Worm (Caenorhabditis elegans) whole organism, young adult: ENCODE results near the gene srh-35.

ENCODE experiments used
- B0035.1 ChIP-seq: sonication (generic microtip); optimal IDR thresholded peaks from 2 replicates; lab custom pipeline; 2016; ENCODE audit warnings: missing genetic modification characterization, mild to moderate bottlenecking, missing compliant biosample characterization, missing genotype, missing genetic modification reagents
- D2030.7 ChIP-seq: fragments of 200-800 bp; sonication (Bioruptor generic); IDR thresholded peaks from 2 replicates; pipeline ENCODE4 v1.3.6; 2022; ENCODE audit warnings: missing genetic modification reagents, missing genetic modification characterization, missing compliant biosample characterization
- F33H1.4 ChIP-seq: fragments of 200-800 bp; sonication (Bioruptor generic); IDR thresholded peaks from 2 replicates; pipeline ENCODE4 v1.3.6; 2022; ENCODE audit warnings: missing genetic modification reagents, missing genetic modification characterization, missing compliant biosample characterization
- F39B2.1 ChIP-seq: fragments of 200-800 bp; sonication (Bioruptor generic); IDR thresholded peaks from 2 replicates; pipeline ENCODE4 v1.3.6; 2022; ENCODE audit warnings: missing genetic modification reagents, missing genetic modification characterization, missing compliant biosample characterization
- F52B5.7 ChIP-seq: sonication (generic microtip); optimal IDR thresholded peaks from 2 replicates; lab custom pipeline; 2016; ENCODE audit warnings: mild to moderate bottlenecking, missing genetic modification characterization, missing compliant biosample characterization
- F57A8.1 ChIP-seq: fragments of 200-800 bp; sonication (Bioruptor generic); optimal IDR thresholded peaks from 2 replicates; lab custom pipeline; 2018; ENCODE audit warnings: mild to moderate bottlenecking, missing genetic modification characterization, moderate library complexity, missing compliant biosample characterization
- K11D2.4 ChIP-seq: fragments of 200-800 bp; sonication (Bioruptor generic); IDR thresholded peaks from 2 replicates; pipeline ENCODE4 v1.3.6; 2022; ENCODE audit warnings: missing genetic modification reagents, missing genetic modification characterization, missing compliant biosample characterization
- K12H6.12 ChIP-seq: fragments of 200-800 bp; sonication (Bioruptor generic); optimal IDR thresholded peaks from 2 replicates; lab custom pipeline; 2018; ENCODE audit warnings: mild to moderate bottlenecking, missing genetic modification characterization, missing compliant biosample characterization
- Y53F4B.3 ChIP-seq: fragments of 200-800 bp; sonication (Bioruptor generic); IDR thresholded peaks from 2 replicates; pipeline ENCODE4 v1.3.6; 2022; ENCODE audit warnings: missing genetic modification reagents, missing genetic modification characterization, missing compliant biosample characterization
- Y56A3A.18 ChIP-seq: fragments of 200-800 bp; sonication (Bioruptor generic); IDR thresholded peaks from 2 replicates; pipeline ENCODE4 v1.3.6; 2022; ENCODE audit warnings: missing genetic modification reagents, missing genetic modification characterization, missing compliant biosample characterization
- Y67H2A.10 ChIP-seq: fragments of 200-800 bp; sonication (Bioruptor generic); conservative IDR thresholded peaks from 2 replicates; pipeline ENCODE4 v1.3.6; 2022; ENCODE audit warnings: missing genetic modification reagents, missing genetic modification characterization, missing compliant biosample characterization
- ama-1 ChIP-seq, 3 experiments: fragments of 150-350 bp in 1 of 3; sonication (generic microtip) in 2 of 3; optimal IDR thresholded peaks; 2 replicates each; lab custom pipeline; 2014 to 2018; ENCODE audit warnings: missing biosample characterization in 2 of 3, missing genetic modification characterization in 2 of 3, missing genetic modification reagents in 2 of 3
- aptf-3 ChIP-seq: fragments of 200-800 bp; sonication (Bioruptor generic); IDR thresholded peaks from 2 replicates; pipeline ENCODE4 v1.3.6; 2022; ENCODE audit warnings: missing genetic modification characterization, missing compliant biosample characterization
- attf-5 ChIP-seq: fragments of 200-800 bp; sonication (Bioruptor generic); optimal IDR thresholded peaks from 2 replicates; lab custom pipeline; 2018; ENCODE audit warnings: mild to moderate bottlenecking, missing genetic modification characterization, missing compliant biosample characterization
- bed-2 ChIP-seq: fragments of 200-800 bp; sonication (Bioruptor generic); IDR thresholded peaks from 2 replicates; pipeline ENCODE4 v1.3.6; 2022; ENCODE audit warnings: missing genetic modification reagents, missing genetic modification characterization, missing compliant biosample characterization
- cebp-2 ChIP-seq: fragments of 200-800 bp; sonication (Bioruptor generic); IDR thresholded peaks from 2 replicates; pipeline ENCODE4 v1.3.6; 2022; ENCODE audit warnings: missing genetic modification characterization, missing compliant biosample characterization
- ceh-100 ChIP-seq: fragments of 200-800 bp; sonication (Bioruptor generic); IDR thresholded peaks from 2 replicates; pipeline ENCODE4 v1.3.6; 2022; ENCODE audit warnings: missing genetic modification reagents, missing genetic modification characterization, missing compliant biosample characterization
- ceh-27 ChIP-seq: fragments of 200-800 bp; sonication (Bioruptor generic); optimal IDR thresholded peaks from 2 replicates; lab custom pipeline; 2018; ENCODE audit warnings: mild to moderate bottlenecking, missing genetic modification characterization, moderate library complexity, missing compliant biosample characterization
- ceh-40 ChIP-seq: fragments of 200-800 bp; sonication (Bioruptor generic); IDR thresholded peaks from 2 replicates; pipeline ENCODE4 v1.3.6; 2022; ENCODE audit warnings: missing genetic modification characterization, missing compliant biosample characterization
- ceh-91 ChIP-seq: fragments of 200-800 bp; sonication (Bioruptor generic); IDR thresholded peaks from 2 replicates; pipeline ENCODE4 v1.3.6; 2022; ENCODE audit warnings: missing genetic modification reagents, missing genetic modification characterization, missing compliant biosample characterization
- dox-1 ChIP-seq: fragments of 200-800 bp; sonication (Bioruptor generic); IDR thresholded peaks from 2 replicates; pipeline ENCODE4 v1.3.6; 2022; ENCODE audit warnings: missing genetic modification reagents, missing genetic modification characterization, missing compliant biosample characterization
- ekl-4 ChIP-seq: fragments of 200-800 bp; sonication (Bioruptor generic); IDR thresholded peaks from 2 replicates; pipeline ENCODE4 v1.3.6; 2022; ENCODE audit warnings: missing genetic modification reagents, missing genetic modification characterization, missing compliant biosample characterization
- ets-4 ChIP-seq: fragments of 200-800 bp; sonication (Bioruptor generic); optimal IDR thresholded peaks from 2 replicates; lab custom pipeline; 2018; ENCODE audit warnings: mild to moderate bottlenecking, missing genetic modification characterization, missing compliant biosample characterization
- him-1 ChIP-seq: sonication (generic microtip); optimal IDR thresholded peaks from 2 replicates; lab custom pipeline; 2016; ENCODE audit warnings: missing genotype, missing genetic modification reagents, missing genetic modification characterization, missing compliant biosample characterization
- let-607 ChIP-seq, 2 experiments: fragments of 200-800 bp in 1 of 2; sonication (Bioruptor generic) in 1 of 2; sonication (generic microtip) in 1 of 2; optimal IDR thresholded peaks; 2 replicates each; lab custom pipeline; 2016 to 2018; ENCODE audit warnings: mild to moderate bottlenecking in 2 of 2, missing compliant biosample characterization in 2 of 2, missing genetic modification characterization in 2 of 2, moderate library complexity in 2 of 2, missing genotype in 1 of 2
- lin-26 ChIP-seq: fragments of 200-800 bp; sonication (Bioruptor generic); IDR thresholded peaks from 2 replicates; pipeline ENCODE4 v1.3.6; 2022; ENCODE audit warnings: missing genetic modification reagents, missing genetic modification characterization, missing compliant biosample characterization
- lsy-27 ChIP-seq: sonication (generic microtip); optimal IDR thresholded peaks from 2 replicates; lab custom pipeline; 2017; ENCODE audit warnings: missing genetic modification characterization, mild to moderate bottlenecking, missing compliant biosample characterization, antibody characterized with exemption, missing genotype, borderline replicate concordance; ENCODE audit not compliant: insufficient read depth
- mcd-1 ChIP-seq: fragments of 200-800 bp; sonication (Bioruptor generic); IDR thresholded peaks from 2 replicates; pipeline ENCODE4 v1.3.6; 2022; ENCODE audit warnings: missing genetic modification reagents, missing genetic modification characterization, missing compliant biosample characterization
- mel-28 ChIP-seq: sonication (generic microtip); optimal IDR thresholded peaks from 2 replicates; lab custom pipeline; 2016; ENCODE audit warnings: borderline replicate concordance, mild to moderate bottlenecking, missing genetic modification characterization, missing compliant biosample characterization
- nfya-2 ChIP-seq: fragments of 200-800 bp; sonication (Bioruptor generic); IDR thresholded peaks from 2 replicates; pipeline ENCODE4 v1.3.6; 2022; ENCODE audit warnings: missing genetic modification reagents, missing genetic modification characterization, missing compliant biosample characterization
- nhr-120 ChIP-seq: fragments of 200-800 bp; sonication (Bioruptor generic); IDR thresholded peaks from 2 replicates; pipeline ENCODE4 v1.3.6; 2022; ENCODE audit warnings: missing genetic modification characterization, missing compliant biosample characterization
- nhr-179 ChIP-seq: sonication (generic microtip); optimal IDR thresholded peaks from 2 replicates; lab custom pipeline; 2016; ENCODE audit warnings: mild to moderate bottlenecking, missing genetic modification characterization, missing compliant biosample characterization
- nhr-80 ChIP-seq: sonication (generic microtip); optimal IDR thresholded peaks from 2 replicates; lab custom pipeline; 2016; ENCODE audit warnings: missing genetic modification characterization, missing compliant biosample characterization
- nhr-90 ChIP-seq: sonication (generic microtip); optimal IDR thresholded peaks from 2 replicates; lab custom pipeline; 2016; ENCODE audit warnings: missing genotype, mild to moderate bottlenecking, missing genetic modification characterization, missing compliant biosample characterization
- pha-4 ChIP-seq: fragments of 150-350 bp; sonication (generic microtip); optimal IDR thresholded peaks from 2 replicates; lab custom pipeline; 2014; ENCODE audit warnings: missing biosample characterization, missing genetic modification reagents, missing genetic modification characterization
- repo-1 ChIP-seq: sonication (generic microtip); optimal IDR thresholded peaks from 2 replicates; lab custom pipeline; 2017; ENCODE audit warnings: mild to moderate bottlenecking, missing genetic modification characterization, missing compliant biosample characterization
- rpc-1 ChIP-seq, 2 experiments: fragments of 150-350 bp in 1 of 2; sonication (generic microtip) in 1 of 2; optimal IDR thresholded peaks; 2 replicates each; lab custom pipeline; 2014 to 2018; ENCODE audit warnings: missing biosample characterization in 1 of 2, missing genetic modification characterization in 1 of 2, missing genetic modification reagents in 1 of 2, missing genotype in 1 of 2
- sdz-38 ChIP-seq: sonication (generic microtip); optimal IDR thresholded peaks from 2 replicates; lab custom pipeline; 2016; ENCODE audit warnings: missing genotype, missing genetic modification characterization, missing compliant biosample characterization
- snpc-1.3 ChIP-seq: sonication (generic microtip); optimal IDR thresholded peaks from 2 replicates; lab custom pipeline; 2017; ENCODE audit warnings: missing genetic modification characterization, mild to moderate bottlenecking, missing compliant biosample characterization, antibody characterized with exemption, moderate library complexity, missing genotype, missing genetic modification reagents; ENCODE audit not compliant: insufficient read depth
- snpc-3.4 ChIP-seq: sonication (generic microtip); optimal IDR thresholded peaks from 2 replicates; lab custom pipeline; 2017; ENCODE audit warnings: missing genetic modification characterization, mild to moderate bottlenecking, missing compliant biosample characterization, antibody characterized with exemption, moderate library complexity, missing genotype, missing genetic modification reagents
- snpc-4 ChIP-seq, 5 experiments: fragments of 150-350 bp in 1 of 5; sonication (generic microtip) in 4 of 5; optimal IDR thresholded peaks; 2 replicates each; lab custom pipeline; 2014 to 2018; ENCODE audit warnings: missing genetic modification characterization in 5 of 5, missing biosample characterization in 3 of 5, antibody characterized with exemption in 2 of 5, mild to moderate bottlenecking in 2 of 5, missing compliant biosample characterization in 2 of 5, missing genotype in 2 of 5, moderate library complexity in 2 of 5, missing genetic modification reagents in 1 of 5
- ztf-26 ChIP-seq: sonication (generic microtip); optimal IDR thresholded peaks from 2 replicates; lab custom pipeline; 2017; ENCODE audit warnings: missing genetic modification characterization, missing compliant biosample characterization
- ztf-28 ChIP-seq: fragments of 200-800 bp; sonication (Bioruptor generic); IDR thresholded peaks from 2 replicates; pipeline ENCODE4 v1.3.6; 2022; ENCODE audit warnings: missing genetic modification reagents, missing genetic modification characterization, missing compliant biosample characterization

srh-35 gene

DNA sequence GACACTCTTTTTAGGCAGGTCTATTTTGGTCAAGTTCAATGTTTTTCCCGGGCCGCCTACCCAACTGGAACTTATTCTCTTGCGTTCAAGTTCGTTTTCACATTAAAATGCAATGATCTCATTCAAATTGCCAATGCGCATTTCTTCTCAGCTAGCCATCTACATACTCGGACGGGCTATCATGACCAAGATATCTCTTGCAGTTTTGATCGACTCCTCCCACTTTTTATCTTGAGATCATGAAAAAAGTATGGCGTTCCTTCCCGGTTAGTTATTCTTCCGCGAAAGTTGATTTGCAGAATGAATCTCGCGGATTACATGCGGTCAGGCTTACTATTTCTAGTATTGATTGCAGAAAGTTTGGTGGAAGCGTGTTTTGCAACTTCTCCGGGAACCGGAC lies 15.1 kb downstream of the srh-35 start, which contains the start of gene B0554.2:
B0554.2 (plus strand) TSS at position 301 of the 400 bp plus-strand sequence.
- TF ChIP-seq nhr-90 (tag; lab: Kevin White, UChicago) (no peak), let-607 (tag; optimal IDR thresholded peaks at IDR 0.05; lab: Kevin White, UChicago) (no peak), repo-1 (no peak), K11D2.4 (no peak), F39B2.1 (GFP tag; lab: Robert Waterston, UW) (no peak), dox-1 (GFP tag; lab: Robert Waterston, UW) (no peak), aptf-3 (GFP tag; lab: Robert Waterston, UW) (no peak), Y67H2A.10 (GFP tag; lab: Robert Waterston, UW) (no peak), ekl-4 (no peak), mcd-1 (GFP tag; lab: Robert Waterston, UW) (no peak)

DNA sequence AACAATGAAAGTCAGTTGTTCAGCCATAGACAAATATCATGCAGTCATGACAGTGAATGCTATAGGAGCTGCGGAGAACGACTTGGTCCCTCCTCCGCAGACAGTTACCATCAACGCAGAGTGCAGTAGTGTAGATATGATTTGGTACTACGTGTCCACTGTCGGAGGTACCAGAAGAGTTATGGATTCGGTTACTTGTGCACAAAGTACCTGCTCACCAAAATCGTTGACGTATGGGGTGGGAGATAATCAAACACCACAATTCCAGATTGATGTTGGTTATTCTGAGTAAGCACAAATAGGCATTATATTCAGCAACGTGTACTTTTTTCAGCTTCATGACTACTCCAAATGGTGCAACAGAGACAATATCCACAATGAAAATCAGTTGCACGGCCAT lies 16.0 kb downstream of the srh-35 start:
- no peak for TF ChIP-seq snpc-1.3 (tag; lab: Kevin White, UChicago)
- no peak for TF ChIP-seq F52B5.7 (tag; lab: Kevin White, UChicago)
- no peak for TF ChIP-seq Y53F4B.3 (GFP tag; lab: Robert Waterston, UW)

DNA sequence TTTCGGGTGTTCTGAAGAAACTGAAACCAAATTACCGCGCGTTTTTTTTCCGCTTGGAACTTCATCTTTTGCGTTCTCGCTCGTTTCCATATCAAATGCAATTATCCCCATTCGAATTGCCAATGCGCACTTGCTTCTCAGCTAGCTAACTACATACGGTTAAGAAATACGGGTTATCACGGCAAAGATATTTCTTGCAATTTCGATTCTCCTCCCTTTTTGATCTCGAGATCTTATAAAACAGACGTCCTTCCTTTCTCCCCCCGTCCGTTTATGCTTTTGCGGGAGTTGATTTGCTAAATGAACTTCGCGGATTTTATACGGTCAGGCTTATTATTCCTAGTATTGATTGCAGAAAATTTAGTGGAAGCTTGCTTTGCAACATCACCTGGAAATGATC lies 20.2 kb downstream of the srh-35 start, which contains the start of gene B0554.4:
B0554.4 (plus strand) TSS at position 301 of the 400 bp plus-strand sequence.
- TF ChIP-seq snpc-3.4 (tag; lab: Kevin White, UChicago) = no peak
- no peak for TF ChIP-seq D2030.7 (GFP tag; lab: Robert Waterston, UW)
- no peak for TF ChIP-seq mel-28 (tag; lab: Kevin White, UChicago)
- TF ChIP-seq lin-26 (GFP tag; lab: Robert Waterston, UW) = no peak
- no peak for TF ChIP-seq ets-4 (GFP tag; lab: Kevin White, UChicago)
- no peak for TF ChIP-seq bed-2 (GFP tag; lab: Robert Waterston, UW)
- TF ChIP-seq him-1 (tag; lab: Kevin White, UChicago) = no peak
- no peak for TF ChIP-seq pha-4 (tag; lab: Kevin White, UChicago)
- TF ChIP-seq ceh-40 (GFP tag; lab: Robert Waterston, UW) = no peak
- TF ChIP-seq Y56A3A.18 (GFP tag; lab: Robert Waterston, UW) = no peak
- no peak for TF ChIP-seq ceh-91
- TF ChIP-seq F33H1.4 (GFP tag; lab: Robert Waterston, UW) = no peak
- TF ChIP-seq rpc-1 (optimal IDR thresholded peaks at IDR 0.05; lab: Kevin White, UChicago) = no peak
- TF ChIP-seq rpc-1 (tag; optimal IDR thresholded peaks at IDR 0.05; lab: Kevin White, UChicago) = no peak
- no peak for TF ChIP-seq F57A8.1 (GFP tag; lab: Kevin White, UChicago)
- TF ChIP-seq K12H6.12 (tag; lab: Kevin White, UChicago) = no peak
- TF ChIP-seq ztf-26 = no peak
- no peak for TF ChIP-seq cebp-2 (GFP tag; lab: Robert Waterston, UW)
- TF ChIP-seq, all 124 proteins: peak for 0

DNA sequence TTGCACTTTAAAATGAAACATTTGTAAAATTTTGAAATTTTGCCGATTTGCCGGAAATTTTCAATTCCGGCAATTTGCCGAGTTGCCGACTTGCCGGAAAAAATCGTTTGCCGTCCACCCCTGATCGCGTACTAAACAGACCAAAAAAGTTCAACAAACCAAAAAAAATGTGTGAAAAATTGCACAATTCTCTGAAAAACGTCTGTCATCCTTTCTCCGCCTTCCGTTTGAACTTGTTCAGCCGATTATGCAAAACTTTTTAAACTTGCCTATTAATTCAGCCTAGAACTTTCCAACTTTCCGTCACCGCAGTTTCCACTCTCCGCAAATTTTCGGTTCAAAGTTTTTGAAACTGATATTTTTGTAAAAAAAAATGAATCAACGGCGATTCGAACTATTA lies 24.9 kb downstream of the srh-35 start, which contains the start of gene B0554.5:
B0554.5 (plus strand) TSS at position 301 of the 400 bp plus-strand sequence.
- TF ChIP-seq aptf-3 (GFP tag; lab: Robert Waterston, UW) (no peak), nhr-179 (no peak), sdz-38 (tag; lab: Kevin White, UChicago) (no peak), nfya-2 (GFP tag; lab: Robert Waterston, UW) (no peak), snpc-4 (GFP tag; optimal IDR thresholded peaks at IDR 0.05; lab: Kevin White, UChicago) (no peak), snpc-4 (tag; optimal IDR thresholded peaks at IDR 0.05; lab: Kevin White, UChicago) (no peak), nhr-80 (tag; lab: Kevin White, UChicago) (no peak), nhr-120 (no peak), snpc-1.3 (tag; lab: Kevin White, UChicago) (no peak), attf-5 (GFP tag; lab: Kevin White, UChicago) (no peak), ztf-28 (GFP tag; lab: Robert Waterston, UW) (no peak), lin-26 (GFP tag; lab: Robert Waterston, UW) (no peak), repo-1 (no peak), ceh-27 (GFP tag; lab: Kevin White, UChicago) (no peak), ceh-100 (GFP tag; lab: Robert Waterston, UW) (no peak), ama-1 (optimal IDR thresholded peaks at IDR 0.05; lab: Kevin White, UChicago) (no peak), ama-1 (GFP tag; optimal IDR thresholded peaks at IDR 0.05; lab: Kevin White, UChicago) (no peak), lsy-27 (tag; lab: Kevin White, UChicago) (no peak), B0035.1 (tag; lab: Kevin White, UChicago) (no peak)
